Fruit fly (Drosophila melanogaster) whole organism, embryonic: ENCODE data around the gene Mpcp2.

Experiments used
- Adf1 ChIP-seq: fragments of 200-800 bp; sonication (Bioruptor generic); IDR thresholded peaks from 2 replicates; pipeline ENCODE4 v1.3.6; 2022; ENCODE audit warnings: missing biosample characterization, missing genetic modification characterization
- Aef1 ChIP-seq: fragments of 200-800 bp; sonication (Bioruptor generic); IDR thresholded peaks from 3 replicates; pipeline ENCODE4 v1.3.6; 2022; ENCODE audit warnings: missing biosample characterization, missing genetic modification characterization
- Asciz ChIP-seq: fragments of 200-800 bp; sonication (Bioruptor generic); optimal IDR thresholded peaks from 2 replicates; lab custom pipeline; 2017; ENCODE audit warnings: missing biosample characterization, mild to moderate bottlenecking, missing genetic modification characterization, missing genetic modification reagents
- B-H1 ChIP-seq: fragments of 200-800 bp; sonication (Bioruptor generic); IDR thresholded peaks from 3 replicates; pipeline ENCODE4 v1.3.6; 2022; ENCODE audit warnings: missing biosample characterization, missing genetic modification characterization
- CG11723 ChIP-seq: fragments of 200-800 bp; sonication (Bioruptor generic); optimal IDR thresholded peaks from 2 replicates; lab custom pipeline; 2017; ENCODE audit warnings: missing biosample characterization, mild to moderate bottlenecking, missing genetic modification characterization
- CG12071 ChIP-seq: fragments of 200-800 bp; sonication (Bioruptor generic); optimal IDR thresholded peaks from 3 replicates; lab custom pipeline; 2018; ENCODE audit warnings: missing biosample characterization, mild to moderate bottlenecking, missing genetic modification characterization
- CG13296 ChIP-seq: fragments of 200-800 bp; sonication (Bioruptor generic); optimal IDR thresholded peaks from 3 replicates; lab custom pipeline; 2018; ENCODE audit warnings: missing biosample characterization, mild to moderate bottlenecking, missing genetic modification characterization
- CG1529 ChIP-seq: fragments of 200-800 bp; sonication (Bioruptor generic); optimal IDR thresholded peaks from 3 replicates; lab custom pipeline; 2018; ENCODE audit warnings: missing biosample characterization, missing genetic modification characterization
- CG15514 ChIP-seq: fragments of 200-800 bp; sonication (Bioruptor generic); optimal IDR thresholded peaks from 3 replicates; lab custom pipeline; 2017; ENCODE audit warnings: missing biosample characterization, missing genetic modification characterization, mild to moderate bottlenecking, moderate library complexity, missing genetic modification reagents
- CG2120 ChIP-seq: fragments of 200-800 bp; sonication (Bioruptor generic); optimal IDR thresholded peaks from 3 replicates; lab custom pipeline; 2016; ENCODE audit warnings: missing biosample characterization, missing genetic modification characterization
- CG31365 ChIP-seq: fragments of 200-800 bp; sonication (Bioruptor generic); optimal IDR thresholded peaks from 2 replicates; lab custom pipeline; 2018; ENCODE audit warnings: missing biosample characterization, mild to moderate bottlenecking, missing genetic modification characterization
- CG32532 ChIP-seq: fragments of 200-800 bp; sonication (Bioruptor generic); IDR thresholded peaks from 2 replicates; pipeline ENCODE4 v1.3.6; 2022; ENCODE audit warnings: missing biosample characterization, missing genetic modification characterization
- CG4282 ChIP-seq: fragments of 200-800 bp; sonication (Bioruptor generic); optimal IDR thresholded peaks from 2 replicates; lab custom pipeline; 2016; ENCODE audit warnings: missing biosample characterization, missing genetic modification characterization
- CG4360 ChIP-seq: fragments of 200-800 bp; sonication (Bioruptor generic); IDR thresholded peaks from 2 replicates; pipeline ENCODE4 v1.3.6; 2022; ENCODE audit warnings: missing biosample characterization, missing genetic modification characterization
- CG4617 ChIP-seq: fragments of 200-800 bp; sonication (Bioruptor generic); optimal IDR thresholded peaks from 3 replicates; lab custom pipeline; 2016; ENCODE audit warnings: missing biosample characterization, missing genetic modification characterization, borderline replicate concordance
- CG4707 ChIP-seq: fragments of 200-800 bp; sonication (Bioruptor generic); optimal IDR thresholded peaks from 2 replicates; lab custom pipeline; 2018; ENCODE audit warnings: missing biosample characterization, mild to moderate bottlenecking, missing genetic modification characterization, moderate library complexity
- CG5245 ChIP-seq: fragments of 200-800 bp; sonication (Bioruptor generic); optimal IDR thresholded peaks from 3 replicates; lab custom pipeline; 2016; ENCODE audit warnings: missing biosample characterization, missing genetic modification characterization
- CG5953 ChIP-seq: fragments of 200-800 bp; sonication (Bioruptor generic); IDR thresholded peaks from 2 replicates; pipeline ENCODE4 v1.3.6; 2022; ENCODE audit warnings: missing biosample characterization, missing genetic modification characterization
- CG7271 ChIP-seq: fragments of 200-800 bp; sonication (Bioruptor generic); optimal IDR thresholded peaks from 2 replicates; lab custom pipeline; 2018; ENCODE audit warnings: missing biosample characterization, mild to moderate bottlenecking, missing genetic modification characterization, moderate library complexity
- CG8290 ChIP-seq, 3 experiments: fragments of 200-800 bp; sonication (Bioruptor generic); optimal IDR thresholded peaks; 2 replicates each; lab custom pipeline; 2016 to 2019; ENCODE audit warnings: missing biosample characterization in 3 of 3, missing genetic modification characterization in 3 of 3, mild to moderate bottlenecking in 2 of 3, moderate library complexity in 1 of 3
- CG8944 ChIP-seq: fragments of 200-800 bp; sonication (Bioruptor generic); optimal IDR thresholded peaks from 3 replicates; lab custom pipeline; 2016; ENCODE audit warnings: missing biosample characterization, missing genetic modification characterization
- Dek ChIP-seq: fragments of 200-800 bp; sonication (Bioruptor generic); optimal IDR thresholded peaks from 3 replicates; lab custom pipeline; 2019; ENCODE audit warnings: missing biosample characterization, mild to moderate bottlenecking, missing genetic modification characterization, moderate library complexity
- Doc2 ChIP-seq: fragments of 200-800 bp; sonication (Bioruptor generic); IDR thresholded peaks from 2 replicates; pipeline ENCODE4 v1.3.6; 2022; ENCODE audit warnings: missing biosample characterization, missing genetic modification characterization
- HLH3B ChIP-seq: fragments of 200-800 bp; sonication (Bioruptor generic); IDR thresholded peaks from 2 replicates; pipeline ENCODE4 v1.3.6; 2022; ENCODE audit warnings: missing biosample characterization, missing genetic modification characterization
- Hr3 ChIP-seq: fragments of 200-800 bp; sonication (Bioruptor generic); optimal IDR thresholded peaks from 3 replicates; lab custom pipeline; 2016; ENCODE audit warnings: missing biosample characterization, missing genetic modification characterization
- Oli ChIP-seq: fragments of 200-800 bp; sonication (Bioruptor generic); optimal IDR thresholded peaks from 2 replicates; lab custom pipeline; 2018; ENCODE audit warnings: missing biosample characterization, mild to moderate bottlenecking, missing genetic modification characterization, moderate library complexity
- Poxn ChIP-seq: fragments of 200-800 bp; sonication (Bioruptor generic); IDR thresholded peaks from 2 replicates; pipeline ENCODE4 v1.3.6; 2022; ENCODE audit warnings: missing biosample characterization, missing genetic modification characterization
- Xrp1 ChIP-seq: fragments of 200-800 bp; sonication (Bioruptor generic); IDR thresholded peaks from 2 replicates; pipeline ENCODE4 v1.3.6; 2022; ENCODE audit warnings: missing biosample characterization, missing genetic modification characterization
- al ChIP-seq: fragments of 200-800 bp; sonication (Bioruptor generic); IDR thresholded peaks from 2 replicates; pipeline ENCODE4 v1.3.6; 2022; ENCODE audit warnings: missing biosample characterization, missing genetic modification characterization
- bcd ChIP-seq: fragments of 200-800 bp; sonication (Bioruptor generic); optimal IDR thresholded peaks from 2 replicates; lab custom pipeline; 2017; ENCODE audit warnings: missing biosample characterization, mild to moderate bottlenecking, missing genetic modification characterization
- chinmo ChIP-seq: fragments of 200-800 bp; sonication (Bioruptor generic); IDR thresholded peaks from 4 replicates; pipeline ENCODE4 v1.3.6; 2022; ENCODE audit warnings: missing biosample characterization, missing genetic modification characterization; ENCODE audit not compliant: partially characterized antibody
- dan ChIP-seq: fragments of 200-800 bp; sonication (Bioruptor generic); IDR thresholded peaks from 2 replicates; pipeline ENCODE4 v1.3.6; 2022; ENCODE audit warnings: missing biosample characterization, missing genetic modification characterization
- dati ChIP-seq: fragments of 200-800 bp; sonication (Bioruptor generic); IDR thresholded peaks from 2 replicates; pipeline ENCODE4 v1.3.6; 2022; ENCODE audit warnings: missing biosample characterization, missing genetic modification characterization
- dimm ChIP-seq: fragments of 200-800 bp; sonication (Bioruptor generic); IDR thresholded peaks from 2 replicates; pipeline ENCODE4 v1.3.6; 2022; ENCODE audit warnings: missing biosample characterization, missing genetic modification characterization
- dm ChIP-seq: fragments of 200-800 bp; sonication (Bioruptor generic); optimal IDR thresholded peaks from 3 replicates; lab custom pipeline; 2016; ENCODE audit warnings: missing biosample characterization, missing genetic modification characterization
- ftz-f1 ChIP-seq: fragments of 200-800 bp; sonication (Bioruptor generic); optimal IDR thresholded peaks from 2 replicates; lab custom pipeline; 2016; ENCODE audit warnings: missing biosample characterization, missing genetic modification characterization
- knrl ChIP-seq: fragments of 200-800 bp; sonication (Bioruptor generic); IDR thresholded peaks from 3 replicates; pipeline ENCODE4 v1.3.6; 2022; ENCODE audit warnings: missing biosample characterization, missing genetic modification characterization; ENCODE audit not compliant: partially characterized antibody
- lbe ChIP-seq: fragments of 200-800 bp; sonication (Bioruptor generic); optimal IDR thresholded peaks from 2 replicates; lab custom pipeline; 2016; ENCODE audit warnings: missing biosample characterization, mild to moderate bottlenecking, missing genetic modification characterization
- mld ChIP-seq: fragments of 200-800 bp; sonication (Bioruptor generic); IDR thresholded peaks from 3 replicates; pipeline ENCODE4 v1.3.6; 2022; ENCODE audit warnings: missing biosample characterization, missing genetic modification characterization; ENCODE audit not compliant: partially characterized antibody
- nerfin-2 ChIP-seq: fragments of 200-800 bp; sonication (Bioruptor generic); IDR thresholded peaks from 2 replicates; pipeline ENCODE4 v1.3.6; 2022; ENCODE audit warnings: missing biosample characterization, missing genetic modification characterization; ENCODE audit not compliant: partially characterized antibody
- pho ChIP-seq: fragments of 200-800 bp; sonication (Bioruptor generic); optimal IDR thresholded peaks from 2 replicates; lab custom pipeline; 2016; ENCODE audit warnings: missing biosample characterization, missing genetic modification characterization
- pros ChIP-seq: fragments of 200-800 bp; sonication (Bioruptor generic); optimal IDR thresholded peaks from 3 replicates; lab custom pipeline; 2019; ENCODE audit warnings: missing biosample characterization, mild to moderate bottlenecking, missing genetic modification characterization, moderate library complexity
- ranshi ChIP-seq: fragments of 200-800 bp; sonication (Bioruptor generic); IDR thresholded peaks from 2 replicates; pipeline ENCODE4 v1.3.6; 2022; ENCODE audit warnings: missing biosample characterization, missing genetic modification characterization
- row ChIP-seq: fragments of 200-800 bp; sonication (Bioruptor generic); IDR thresholded peaks from 3 replicates; pipeline ENCODE4 v1.3.6; 2022; ENCODE audit warnings: missing biosample characterization, missing genetic modification characterization
- run ChIP-seq: fragments of 200-800 bp; sonication (Bioruptor generic); optimal IDR thresholded peaks from 3 replicates; lab custom pipeline; 2018; ENCODE audit warnings: missing biosample characterization, mild to moderate bottlenecking, missing genetic modification characterization
- salm ChIP-seq: fragments of 200-800 bp; sonication (Bioruptor generic); optimal IDR thresholded peaks from 2 replicates; lab custom pipeline; 2018; ENCODE audit warnings: missing biosample characterization, mild to moderate bottlenecking, missing genetic modification characterization
- sens ChIP-seq: fragments of 200-800 bp; sonication (Bioruptor generic); peaks from one replicate; lab custom pipeline; 2016; ENCODE audit warnings: missing biosample characterization, missing genetic modification characterization
- sob ChIP-seq: fragments of 200-800 bp; sonication (Bioruptor generic); IDR thresholded peaks from 2 replicates; pipeline ENCODE4 v1.3.6; 2022; ENCODE audit warnings: missing biosample characterization, missing genetic modification characterization
- sug ChIP-seq: fragments of 200-800 bp; optimal IDR thresholded peaks from 2 replicates; lab custom pipeline; 2019; ENCODE audit warnings: missing biosample characterization, mild to moderate bottlenecking, missing genetic modification characterization, moderate library complexity
- vvl ChIP-seq: fragments of 200-800 bp; sonication (Bioruptor generic); IDR thresholded peaks from 2 replicates; pipeline ENCODE4 v1.3.6; 2022; ENCODE audit warnings: missing biosample characterization, missing genetic modification characterization

The Mpcp2 gene

dm6 chr3L:14555052-14555451 is 17.6 kb downstream of the Mpcp2 start (continued):
- peak; percentile 36; the same call in 2 of the 3 replicates for TF ChIP-seq row (GFP tag; lab: Robert Waterston, UW)
- TF ChIP-seq ftz-f1 (GFP tag; lab: Kevin White, UChicago) = peak; percentile 23
- TF ChIP-seq CG7271 (tag; lab: Kevin White, UChicago) = no peak
- TF ChIP-seq sug (tag; lab: Kevin White, UChicago) = peak; percentile 90
- no peak for TF ChIP-seq pho
- no peak for TF ChIP-seq CG8944
- peak; percentile 51; the same call in 1 of the 2 replicates for TF ChIP-seq HLH3B (GFP tag; lab: Robert Waterston, UW)
- peak; percentile 53 for TF ChIP-seq CG31365 (tag; lab: Kevin White, UChicago)
- TF ChIP-seq dm (GFP tag; lab: Kevin White, UChicago) = no peak
- peak; percentile 70 for TF ChIP-seq CG12071 (GFP tag; lab: Kevin White, UChicago)
- peak; percentile 20 for TF ChIP-seq CG8290 (GFP tag; optimal IDR thresholded peaks at IDR 0.05; lab: Kevin White, UChicago)
- peak in 1 of 2 experiments; percentile 50 for TF ChIP-seq CG8290 (tag; optimal IDR thresholded peaks at IDR 0.05; lab: Kevin White, UChicago)
- TF ChIP-seq CG4617 (GFP tag; lab: Kevin White, UChicago) = no peak
- TF ChIP-seq CG15514 = peak; percentile 68
- TF ChIP-seq nerfin-2 = no peak
- TF ChIP-seq CG11723 = peak; percentile 56
- peak; percentile 57 for TF ChIP-seq CG4707 (GFP tag; lab: Kevin White, UChicago)
- 0 out of 2 replicates have a peak, but pooled peaks have one; percentile 28 for TF ChIP-seq vvl (GFP tag; lab: Robert Waterston, UW)
- no peak for TF ChIP-seq sens (GFP tag; lab: Kevin White, UChicago)
- no peak for TF ChIP-seq Aef1 (GFP tag; lab: Robert Waterston, UW)
- TF ChIP-seq Adf1 = no peak
- TF ChIP-seq B-H1 (GFP tag; lab: Robert Waterston, UW) = no peak
- peak; percentile 40 for TF ChIP-seq CG1529 (GFP tag; lab: Kevin White, UChicago)
- no peak for TF ChIP-seq CG2120 (GFP tag; lab: Kevin White, UChicago)
- no peak for TF ChIP-seq lbe (GFP tag; lab: Kevin White, UChicago)
- TF ChIP-seq run = no peak
- no peak for TF ChIP-seq knrl (GFP tag; lab: Robert Waterston, UW)
- TF ChIP-seq mld = no peak
- TF ChIP-seq CG4360 (GFP tag; lab: Robert Waterston, UW) = no peak
- peak; percentile 45; the same call in 1 of the 2 replicates for TF ChIP-seq Xrp1 (GFP tag; lab: Robert Waterston, UW)
- no peak for TF ChIP-seq Dek
- no peak for TF ChIP-seq CG4282 (GFP tag; lab: Kevin White, UChicago)
- no peak for TF ChIP-seq Doc2
- no peak for TF ChIP-seq CG5245 (GFP tag; lab: Kevin White, UChicago)
- no peak for TF ChIP-seq Poxn (GFP tag; lab: Robert Waterston, UW)
- peak; percentile 56; the same call in 1 of the 2 replicates for TF ChIP-seq sob (GFP tag; lab: Robert Waterston, UW)
- TF ChIP-seq CG32532 (GFP tag; lab: Robert Waterston, UW) = no peak; the same call in 1 of the 2 replicates
- TF ChIP-seq CG5953 (GFP tag; lab: Robert Waterston, UW) = no peak
- TF ChIP-seq pros (GFP tag; lab: Kevin White, UChicago) = peak; percentile 15
- no peak for TF ChIP-seq bcd
- no peak for TF ChIP-seq al (GFP tag; lab: Robert Waterston, UW)
- no peak for TF ChIP-seq dan
- peak; percentile 44 for TF ChIP-seq CG13296 (GFP tag; lab: Kevin White, UChicago)
- no peak for TF ChIP-seq dimm
- no peak for TF ChIP-seq chinmo
- TF ChIP-seq salm (tag; lab: Kevin White, UChicago) = no peak
- TF ChIP-seq Hr3 (GFP tag; lab: Kevin White, UChicago) = no peak
- peak; percentile 79 for TF ChIP-seq Asciz (GFP tag; lab: Kevin White, UChicago)
- 0 out of 2 replicates have a peak, but pooled peaks have one; percentile 9 for TF ChIP-seq dati
- TF ChIP-seq Oli = peak; percentile 20
- TF ChIP-seq ranshi (GFP tag; lab: Robert Waterston, UW) = no peak; the same call in 1 of the 2 replicates
- TF ChIP-seq, all 482 proteins: peak for 161
